Fruit fly (Drosophila melanogaster) whole organism, larva: ENCODE data around the gene Btnd.
A peak's percentile ranks its signal among the peaks of the same experiment; 100 is the strongest.

ENCODE experiments used
- noc ChIP-seq: fragments of 200-800 bp; sonication (Bioruptor generic); optimal IDR thresholded peaks from 3 replicates; lab custom pipeline; 2019; ENCODE audit warnings: missing biosample characterization, mild to moderate bottlenecking, missing genetic modification characterization, moderate library complexity

The Btnd gene

dm6 chrX:6219227-6219626 is at the start of gene Btnd:
TSS of gene Btnd (minus strand) at chrX:6219327.
- TF ChIP-seq noc (tag; lab: Kevin White, UChicago), result no peak

- TF ChIP-seq noc (tag; lab: Kevin White, UChicago), result no peak
These were observed 48.8 kb upstream of the Btnd start, which contains the start of gene Spt6 for dm6 chrX:6267745-6268582. TSS of gene Spt6 (plus strand) at chrX:6267797.

- TF ChIP-seq noc (tag; lab: Kevin White, UChicago), result no peak
These were observed 48.1 kb upstream of the Btnd start, which contains the start of gene schlank for dm6 chrX:6267187-6267711. TSS of gene schlank (minus strand) at chrX:6267228.

- no peak for TF ChIP-seq noc (tag; lab: Kevin White, UChicago)
These were observed 47.0 kb upstream of the Btnd start for dm6 chrX:6266092-6266491.

- peak; percentile 96 for TF ChIP-seq noc (tag; lab: Kevin White, UChicago)
These were observed 46.3 kb upstream of the Btnd start for dm6 chrX:6265456-6265877.

- peak; percentile 57 for TF ChIP-seq noc (tag; lab: Kevin White, UChicago)
These were observed 45.3 kb upstream of the Btnd start for dm6 chrX:6264456-6264855.

- TF ChIP-seq noc (tag; lab: Kevin White, UChicago), result peak; percentile 78
These were observed 44.5 kb upstream of the Btnd start for dm6 chrX:6263614-6264130.

dm6 chrX:6260900-6261299 is 41.8 kb upstream of the Btnd start, which contains the start of gene Josd:
TSS of gene Josd (plus strand) at chrX:6261169.
- no peak for TF ChIP-seq noc (tag; lab: Kevin White, UChicago)

dm6 chrX:6259696-6260095 is 40.6 kb upstream of the Btnd start:
- TF ChIP-seq noc (tag; lab: Kevin White, UChicago), result no peak

dm6 chrX:6255414-6255915 is 36.3 kb upstream of the Btnd start, which contains the start of the genes Rbcn-3A and Spx:
TSS of gene Rbcn-3A (minus strand) at chrX:6255487.
TSS of gene Spx (plus strand) at chrX:6255822.
- TF ChIP-seq noc (tag; lab: Kevin White, UChicago), result peak; percentile 38

dm6 chrX:6254617-6255349 is 35.7 kb upstream of the Btnd start:
- TF ChIP-seq noc (tag; lab: Kevin White, UChicago), result no peak

dm6 chrX:6253701-6254100 is 34.6 kb upstream of the Btnd start:
- no peak for TF ChIP-seq noc (tag; lab: Kevin White, UChicago)

- TF ChIP-seq noc (tag; lab: Kevin White, UChicago), result no peak
These were observed 33.9 kb upstream of the Btnd start for dm6 chrX:6252897-6253540.

- TF ChIP-seq noc (tag; lab: Kevin White, UChicago), result no peak
These were observed 17.9 kb upstream of the Btnd start, which contains the start of gene CG14445 for dm6 chrX:6237015-6237414. TSS of gene CG14445 (plus strand) at chrX:6237315.

dm6 chrX:6231764-6232163 is 12.6 kb upstream of the Btnd start:
- TF ChIP-seq noc (tag; lab: Kevin White, UChicago), result no peak
